Fruit fly (Drosophila melanogaster) whole organism, embryonic: ENCODE data around the gene Acp63F.

ENCODE experiments used
- C15 ChIP-seq: fragments of 200-800 bp; sonication (Bioruptor generic); IDR thresholded peaks from 3 replicates; pipeline ENCODE4 v1.3.6; 2022; ENCODE audit warnings: missing biosample characterization, missing genetic modification characterization
- CG10321 ChIP-seq: fragments of 200-800 bp; sonication (Bioruptor generic); IDR thresholded peaks from 2 replicates; pipeline ENCODE4 v1.3.6; 2022; ENCODE audit warnings: missing biosample characterization, missing genetic modification characterization
- CG12391 ChIP-seq: fragments of 200-800 bp; sonication (Bioruptor generic); optimal IDR thresholded peaks from 3 replicates; lab custom pipeline; 2018; ENCODE audit warnings: missing biosample characterization, mild to moderate bottlenecking, missing genetic modification characterization, moderate library complexity
- CG13123 ChIP-seq: fragments of 200-800 bp; sonication (Bioruptor generic); optimal IDR thresholded peaks from 2 replicates; lab custom pipeline; 2016; ENCODE audit warnings: missing biosample characterization, missing genetic modification characterization
- CG15269 ChIP-seq: fragments of 200-800 bp; sonication (Bioruptor generic); optimal IDR thresholded peaks from 2 replicates; lab custom pipeline; 2018; ENCODE audit warnings: missing biosample characterization, mild to moderate bottlenecking, missing genetic modification characterization, moderate library complexity
- CG17568 ChIP-seq: fragments of 200-800 bp; sonication (Bioruptor generic); optimal IDR thresholded peaks from 2 replicates; lab custom pipeline; 2018; ENCODE audit warnings: missing biosample characterization, mild to moderate bottlenecking, missing genetic modification characterization, moderate library complexity
- CG17612 ChIP-seq: fragments of 200-800 bp; sonication (Bioruptor generic); IDR thresholded peaks from 2 replicates; pipeline ENCODE4 v1.3.6; 2022; ENCODE audit warnings: missing biosample characterization, missing genetic modification characterization
- CG17802 ChIP-seq: fragments of 200-800 bp; sonication (Bioruptor generic); optimal IDR thresholded peaks from 2 replicates; lab custom pipeline; 2018; ENCODE audit warnings: missing biosample characterization, mild to moderate bottlenecking, missing genetic modification characterization, moderate library complexity
- CG5180 ChIP-seq: fragments of 200-800 bp; sonication (Bioruptor generic); optimal IDR thresholded peaks from 3 replicates; lab custom pipeline; 2017; ENCODE audit warnings: missing biosample characterization, missing genetic modification characterization, mild to moderate bottlenecking, moderate library complexity, missing genetic modification reagents
- CG6854 ChIP-seq: fragments of 200-800 bp; sonication (Bioruptor generic); optimal IDR thresholded peaks from 3 replicates; lab custom pipeline; 2017; ENCODE audit warnings: missing biosample characterization, mild to moderate bottlenecking, missing genetic modification characterization
- CG9609 ChIP-seq: fragments of 200-800 bp; sonication (Bioruptor generic); optimal IDR thresholded peaks from 3 replicates; lab custom pipeline; 2016; ENCODE audit warnings: missing biosample characterization, missing genetic modification characterization
- CG9797 ChIP-seq: fragments of 200-800 bp; sonication (Bioruptor generic); optimal IDR thresholded peaks from 3 replicates; lab custom pipeline; 2018; ENCODE audit warnings: missing biosample characterization, mild to moderate bottlenecking, missing genetic modification characterization
- D ChIP-seq, 2 experiments: fragments of 200-800 bp in 1 of 2; fragments of >200 bp in 1 of 2; sonication (Bioruptor generic) in 1 of 2; optimal IDR thresholded peaks; 2 replicates in 1 of 2; 3 replicates in 1 of 2; lab custom pipeline; 2017; ENCODE audit warnings: mild to moderate bottlenecking in 1 of 2, missing biosample characterization in 1 of 2, missing genetic modification characterization in 1 of 2, missing genetic modification reagents in 1 of 2
- Fer2 ChIP-seq: fragments of 200-800 bp; sonication (Bioruptor generic); optimal IDR thresholded peaks from 2 replicates; lab custom pipeline; 2018; ENCODE audit warnings: missing biosample characterization, mild to moderate bottlenecking, missing genetic modification characterization, moderate library complexity
- Fer3 ChIP-seq: fragments of 200-800 bp; sonication (Bioruptor generic); optimal IDR thresholded peaks from 2 replicates; lab custom pipeline; 2018; ENCODE audit warnings: missing biosample characterization, mild to moderate bottlenecking, missing genetic modification characterization, moderate library complexity
- H2.0 ChIP-seq: fragments of 200-800 bp; sonication (Bioruptor generic); IDR thresholded peaks from 2 replicates; pipeline ENCODE4 v1.3.6; 2022; ENCODE audit warnings: missing biosample characterization, missing genetic modification characterization
- HmgD ChIP-seq: fragments of 200-800 bp; sonication (Bioruptor generic); optimal IDR thresholded peaks from 3 replicates; lab custom pipeline; 2016; ENCODE audit warnings: missing biosample characterization, missing genetic modification characterization
- Hr3 ChIP-seq: fragments of 200-800 bp; sonication (Bioruptor generic); optimal IDR thresholded peaks from 3 replicates; lab custom pipeline; 2016; ENCODE audit warnings: missing biosample characterization, missing genetic modification characterization
- Hsf ChIP-seq: fragments of 200-800 bp; sonication (Bioruptor generic); optimal IDR thresholded peaks from 3 replicates; lab custom pipeline; 2016; ENCODE audit warnings: missing biosample characterization, missing genetic modification characterization
- MBD-R2 ChIP-seq: fragments of 200-800 bp; sonication (Bioruptor generic); IDR thresholded peaks from 2 replicates; pipeline ENCODE4 v1.3.6; 2022; ENCODE audit warnings: missing biosample characterization, missing genetic modification characterization
- MTF-1 ChIP-seq: fragments of 200-800 bp; sonication (Bioruptor generic); optimal IDR thresholded peaks from 2 replicates; lab custom pipeline; 2018; ENCODE audit warnings: missing biosample characterization, mild to moderate bottlenecking, missing genetic modification characterization, borderline replicate concordance
- Mad ChIP-seq: fragments of 200-800 bp; sonication (Bioruptor generic); optimal IDR thresholded peaks from 2 replicates; lab custom pipeline; 2016; ENCODE audit warnings: missing biosample characterization, missing genetic modification characterization
- Mrtf ChIP-seq: fragments of 200-800 bp; sonication (Bioruptor generic); IDR thresholded peaks from 3 replicates; pipeline ENCODE4 v1.3.6; 2022; ENCODE audit warnings: missing biosample characterization, missing genetic modification characterization
- Sry-β ChIP-seq: fragments of 200-800 bp; sonication (Bioruptor generic); optimal IDR thresholded peaks from 2 replicates; lab custom pipeline; 2018; ENCODE audit warnings: missing biosample characterization, mild to moderate bottlenecking, missing genetic modification characterization, moderate library complexity
- Ssrp ChIP-seq: fragments of 200-800 bp; sonication (Bioruptor generic); optimal IDR thresholded peaks from 2 replicates; lab custom pipeline; 2018; ENCODE audit warnings: missing biosample characterization, mild to moderate bottlenecking, missing genetic modification characterization, moderate library complexity
- Trl ChIP-seq, 3 experiments: fragments of >200 bp in 2 of 3; fragments of 200-800 bp in 1 of 3; sonication (Bioruptor generic) in 1 of 3; optimal IDR thresholded peaks; 2 replicates in 1 of 3; 3 replicates in 2 of 3; lab custom pipeline; 2016 to 2017; ENCODE audit warnings: missing biosample characterization in 1 of 3, missing genetic modification characterization in 1 of 3
- al ChIP-seq: fragments of 200-800 bp; sonication (Bioruptor generic); IDR thresholded peaks from 2 replicates; pipeline ENCODE4 v1.3.6; 2022; ENCODE audit warnings: missing biosample characterization, missing genetic modification characterization
- ato ChIP-seq: fragments of 200-800 bp; sonication (Bioruptor generic); IDR thresholded peaks from 2 replicates; pipeline ENCODE4 v1.3.6; 2022; ENCODE audit warnings: missing biosample characterization, missing genetic modification characterization; ENCODE audit not compliant: partially characterized antibody
- chif ChIP-seq, 2 experiments: fragments of 200-800 bp; sonication (Bioruptor generic); optimal IDR thresholded peaks; 3 replicates each; lab custom pipeline; 2016; ENCODE audit warnings: missing biosample characterization in 2 of 2, missing genetic modification characterization in 2 of 2
- dan ChIP-seq: fragments of 200-800 bp; sonication (Bioruptor generic); IDR thresholded peaks from 2 replicates; pipeline ENCODE4 v1.3.6; 2022; ENCODE audit warnings: missing biosample characterization, missing genetic modification characterization
- disco-r ChIP-seq: fragments of 200-800 bp; sonication (Bioruptor generic); optimal IDR thresholded peaks from 2 replicates; lab custom pipeline; 2016; ENCODE audit warnings: missing biosample characterization, missing genetic modification characterization
- ems ChIP-seq: fragments of 200-800 bp; sonication (Bioruptor generic); optimal IDR thresholded peaks from 3 replicates; lab custom pipeline; 2016; ENCODE audit warnings: missing biosample characterization, missing genetic modification characterization
- gfzf ChIP-seq: fragments of 200-800 bp; sonication (Bioruptor generic); optimal IDR thresholded peaks from 2 replicates; lab custom pipeline; 2016; ENCODE audit warnings: missing biosample characterization, mild to moderate bottlenecking, missing genetic modification characterization, moderate library complexity
- gro ChIP-seq: fragments of 200-800 bp; sonication (Bioruptor generic); optimal IDR thresholded peaks from 2 replicates; lab custom pipeline; 2016; ENCODE audit warnings: missing biosample characterization, missing genetic modification characterization
- p53 ChIP-seq: fragments of 200-800 bp; sonication (Bioruptor generic); optimal IDR thresholded peaks from 2 replicates; lab custom pipeline; 2016; ENCODE audit warnings: missing biosample characterization, missing genetic modification characterization
- pan ChIP-seq, 4 experiments: fragments of >200 bp in 3 of 4; fragments of 200-800 bp in 1 of 4; sonication (Bioruptor generic) in 1 of 4; optimal IDR thresholded peaks in 3 of 4; IDR thresholded peaks in 1 of 4; 2 replicates each; pipeline versions ENCODE4 v1.3.6 to Lab custom; 2017 to 2022; ENCODE audit warnings: missing biosample characterization in 2 of 4, missing genetic modification characterization in 2 of 4, mixed read lengths in 1 of 4
- psq ChIP-seq: fragments of 200-800 bp; sonication (Bioruptor generic); optimal IDR thresholded peaks from 2 replicates; lab custom pipeline; 2017; ENCODE audit warnings: missing biosample characterization, missing genetic modification characterization
- sens ChIP-seq: fragments of 200-800 bp; sonication (Bioruptor generic); peaks from one replicate; lab custom pipeline; 2016; ENCODE audit warnings: missing biosample characterization, missing genetic modification characterization
- sens-2 ChIP-seq: fragments of 200-800 bp; sonication (Bioruptor generic); IDR thresholded peaks from 2 replicates; pipeline ENCODE4 v1.3.6; 2022; ENCODE audit warnings: missing biosample characterization, missing genetic modification characterization
- slbo ChIP-seq: fragments of 200-800 bp; sonication (Bioruptor generic); IDR thresholded peaks from 2 replicates; pipeline ENCODE4 v1.3.6; 2022; ENCODE audit warnings: missing biosample characterization, missing genetic modification characterization
- sob ChIP-seq: fragments of 200-800 bp; sonication (Bioruptor generic); IDR thresholded peaks from 2 replicates; pipeline ENCODE4 v1.3.6; 2022; ENCODE audit warnings: missing biosample characterization, missing genetic modification characterization
- sqz ChIP-seq: fragments of 200-800 bp; sonication (Bioruptor generic); optimal IDR thresholded peaks from 3 replicates; lab custom pipeline; 2018; ENCODE audit warnings: missing biosample characterization, mild to moderate bottlenecking, missing genetic modification characterization
- stc ChIP-seq: fragments of 200-800 bp; sonication (Bioruptor generic); IDR thresholded peaks from 2 replicates; pipeline ENCODE4 v1.3.6; 2022; ENCODE audit warnings: missing biosample characterization, missing genetic modification characterization
- sug ChIP-seq: fragments of 200-800 bp; optimal IDR thresholded peaks from 2 replicates; lab custom pipeline; 2019; ENCODE audit warnings: missing biosample characterization, mild to moderate bottlenecking, missing genetic modification characterization, moderate library complexity
- toy ChIP-seq: fragments of 200-800 bp; sonication (Bioruptor generic); IDR thresholded peaks from 2 replicates; pipeline ENCODE4 v1.3.6; 2022; ENCODE audit warnings: missing biosample characterization, missing genetic modification characterization
- tx ChIP-seq: fragments of 200-800 bp; sonication (Bioruptor generic); optimal IDR thresholded peaks from 2 replicates; lab custom pipeline; 2016; ENCODE audit warnings: missing biosample characterization, missing genetic modification characterization
- unpg ChIP-seq: fragments of 200-800 bp; sonication (Bioruptor generic); optimal IDR thresholded peaks from 3 replicates; lab custom pipeline; 2018; ENCODE audit warnings: missing biosample characterization, mild to moderate bottlenecking, missing genetic modification characterization, moderate library complexity
- vfl ChIP-seq: fragments of 200-800 bp; sonication (Bioruptor generic); optimal IDR thresholded peaks from 2 replicates; lab custom pipeline; 2016; ENCODE audit warnings: missing biosample characterization, missing genetic modification characterization

The Acp63F gene

dm6 chr3L:3814010-3814833 lies 1.9 kb downstream of the Acp63F start, which contains the start of gene Scsalpha1 (continued):
- peak; percentile 71 for TF ChIP-seq sqz (GFP tag; lab: Kevin White, UChicago)
- TF ChIP-seq Mrtf (GFP tag; lab: Robert Waterston, UW), result no peak
- peak; percentile 38 for TF ChIP-seq HmgD (GFP tag; lab: Kevin White, UChicago)
- TF ChIP-seq CG9797, result peak; percentile 49
- peak; percentile 42; the same call in 1 of the 2 replicates for TF ChIP-seq H2.0 (GFP tag; lab: Robert Waterston, UW)
- peak; percentile 73 for TF ChIP-seq slbo
- peak; percentile 54 for TF ChIP-seq CG12391 (tag; lab: Kevin White, UChicago)
- TF ChIP-seq ato (GFP tag; lab: Robert Waterston, UW), result peak; percentile 100
- no peak for TF ChIP-seq dan (GFP tag; lab: Robert Waterston, UW)
- peak; percentile 8 for TF ChIP-seq CG9609
- no peak for TF ChIP-seq CG13123 (GFP tag; lab: Kevin White, UChicago)
- TF ChIP-seq sob (GFP tag; lab: Robert Waterston, UW), result no peak; the same call in 1 of the 2 replicates
- no peak for TF ChIP-seq ems (GFP tag; lab: Kevin White, UChicago)
- no peak for TF ChIP-seq CG6854
- TF ChIP-seq al (GFP tag; lab: Robert Waterston, UW), result peak; percentile 15; the same call in 1 of the 2 replicates
- TF ChIP-seq CG17802, result no peak
- peak; percentile 65 for TF ChIP-seq sens
- no peak for TF ChIP-seq unpg
- peak; percentile 1 for TF ChIP-seq CG5180 (GFP tag; lab: Kevin White, UChicago)
- TF ChIP-seq CG17612 (GFP tag; lab: Robert Waterston, UW), result peak; percentile 18; the same call in 1 of the 2 replicates
- no peak for TF ChIP-seq stc (GFP tag; lab: Robert Waterston, UW)
- TF ChIP-seq CG15269 (tag; lab: Kevin White, UChicago), result peak; percentile 59
- no peak for TF ChIP-seq D (optimal IDR thresholded peaks at IDR 0.05; lab: Kevin White, UChicago)
- no peak for TF ChIP-seq D (GFP tag; optimal IDR thresholded peaks at IDR 0.05; lab: Kevin White, UChicago)
- peak; percentile 3 for TF ChIP-seq Ssrp (tag; lab: Kevin White, UChicago)
- peak; percentile 14 for TF ChIP-seq gro (GFP tag; lab: Kevin White, UChicago)
- no peak for TF ChIP-seq vfl (GFP tag; lab: Kevin White, UChicago)
- no peak for TF ChIP-seq MTF-1 (GFP tag; lab: Kevin White, UChicago)
- no peak for TF ChIP-seq CG10321
- TF ChIP-seq sug (tag; lab: Kevin White, UChicago), result peak; percentile 46
- no peak for TF ChIP-seq CG17568 (GFP tag; lab: Kevin White, UChicago)
- TF ChIP-seq C15, result no peak
- peak in 1 of 2 experiments; percentile 7 for TF ChIP-seq chif (GFP tag; optimal IDR thresholded peaks at IDR 0.05; lab: Kevin White, UChicago)
- no peak for TF ChIP-seq p53 (GFP tag; lab: Kevin White, UChicago)
- TF ChIP-seq Sry-β (GFP tag; lab: Kevin White, UChicago), result no peak
- peak; percentile 32 for TF ChIP-seq Hsf (GFP tag; lab: Kevin White, UChicago)
- no peak for TF ChIP-seq toy
- TF ChIP-seq disco-r (GFP tag; lab: Kevin White, UChicago), result no peak
- no peak for TF ChIP-seq Trl (optimal IDR thresholded peaks at IDR 0.05; lab: Kevin White, UChicago)
- TF ChIP-seq Trl (GFP tag; optimal IDR thresholded peaks at IDR 0.05; lab: Kevin White, UChicago), result no peak
- TF ChIP-seq Hr3 (GFP tag; lab: Kevin White, UChicago), result no peak
- no peak for TF ChIP-seq sens-2 (GFP tag; lab: Robert Waterston, UW)
- TF ChIP-seq psq (GFP tag; lab: Kevin White, UChicago), result no peak
- peak; percentile 71; the same call in 1 of the 2 replicates for TF ChIP-seq MBD-R2 (GFP tag; lab: Robert Waterston, UW)
- no peak for TF ChIP-seq Fer2
- no peak for TF ChIP-seq pan (optimal IDR thresholded peaks at IDR 0.05; lab: Kevin White, UChicago)
- peak in 1 of 2 experiments; percentile 62 for TF ChIP-seq pan (GFP tag; optimal IDR thresholded peaks at IDR 0.05 in 1 of 2, IDR thresholded peaks at IDR 0.05 in 1 of 2)
- TF ChIP-seq Fer3, result peak; percentile 46
- peak; percentile 22 for TF ChIP-seq tx
- peak; percentile 29 for TF ChIP-seq gfzf (GFP tag; lab: Kevin White, UChicago)
- TF ChIP-seq Mad (GFP tag; lab: Kevin White, UChicago), result no peak
